Worm (Caenorhabditis elegans) whole organism, young adult: Measurements from ENCODE around the gene pho-9.

ENCODE experiments used
- B0261.1 ChIP-seq: sonication (generic microtip); optimal IDR thresholded peaks from 2 replicates; lab custom pipeline; 2016; ENCODE audit warnings: mild to moderate bottlenecking, missing genetic modification characterization, moderate library complexity, missing compliant biosample characterization
- K11D2.4 ChIP-seq: fragments of 200-800 bp; sonication (Bioruptor generic); IDR thresholded peaks from 2 replicates; pipeline ENCODE4 v1.3.6; 2022; ENCODE audit warnings: missing genetic modification reagents, missing genetic modification characterization, missing compliant biosample characterization
- him-1 ChIP-seq: sonication (generic microtip); optimal IDR thresholded peaks from 2 replicates; lab custom pipeline; 2016; ENCODE audit warnings: missing genotype, missing genetic modification reagents, missing genetic modification characterization, missing compliant biosample characterization
- madf-8 ChIP-seq: fragments of 200-800 bp; sonication (Bioruptor generic); conservative IDR thresholded peaks from 2 replicates; pipeline ENCODE4 v1.3.6; 2022; ENCODE audit warnings: missing genetic modification reagents, missing genetic modification characterization, missing compliant biosample characterization
- nfya-1 ChIP-seq: sonication (generic microtip); optimal IDR thresholded peaks from 2 replicates; lab custom pipeline; 2017; ENCODE audit warnings: antibody characterized with exemption, missing compliant biosample characterization, missing genetic modification characterization, borderline replicate concordance; ENCODE audit not compliant: insufficient read depth
- snpc-4 ChIP-seq, 5 experiments: fragments of 150-350 bp in 1 of 5; sonication (generic microtip) in 4 of 5; optimal IDR thresholded peaks; 2 replicates each; lab custom pipeline; 2014 to 2018; ENCODE audit warnings: missing genetic modification characterization in 5 of 5, missing biosample characterization in 3 of 5, antibody characterized with exemption in 2 of 5, mild to moderate bottlenecking in 2 of 5, missing compliant biosample characterization in 2 of 5, missing genotype in 2 of 5, moderate library complexity in 2 of 5, missing genetic modification reagents in 1 of 5
- unc-62 ChIP-seq: fragments of 150-350 bp; optimal IDR thresholded peaks from 2 replicates; lab custom pipeline; 2014; ENCODE audit warnings: missing biosample characterization, missing genetic modification reagents, missing genetic modification characterization
- ztf-25 ChIP-seq: fragments of 200-800 bp; sonication (Bioruptor generic); IDR thresholded peaks from 2 replicates; pipeline ENCODE4 v1.3.6; 2022; ENCODE audit warnings: missing genetic modification reagents, missing genetic modification characterization, missing compliant biosample characterization

DNA sequence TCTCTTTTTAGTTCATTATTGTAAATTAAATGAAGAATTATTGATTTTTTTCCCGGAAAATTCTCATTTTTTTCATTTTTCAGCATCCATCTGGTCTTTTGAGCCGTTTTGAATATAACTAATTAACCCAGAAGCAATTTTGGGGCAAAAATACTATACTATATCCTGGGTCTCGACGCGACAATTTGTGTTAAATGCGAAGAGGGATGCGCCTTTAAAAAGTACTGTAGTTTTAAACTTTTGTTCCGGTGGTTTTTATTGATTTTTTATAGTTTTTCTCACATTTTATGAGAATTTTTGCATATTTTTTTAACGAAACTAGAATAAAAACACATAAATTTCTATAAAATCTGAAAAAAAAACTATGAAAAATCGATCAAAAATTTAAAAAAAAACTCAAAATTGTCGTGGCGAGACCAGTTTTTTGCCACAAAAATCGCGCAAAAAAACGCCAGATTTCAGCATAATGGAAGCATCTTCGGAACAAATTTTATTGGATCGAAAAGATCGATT lies 27.4 kb upstream of the pho-9 start, which contains the start of gene tbcc-1:
- no peak for TF ChIP-seq him-1 (tag; lab: Kevin White, UChicago)
- TF ChIP-seq nfya-1 (tag; lab: Kevin White, UChicago) = no peak
- TF ChIP-seq snpc-4 (GFP tag; optimal IDR thresholded peaks at IDR 0.05; lab: Kevin White, UChicago) = no peak
- no peak for TF ChIP-seq snpc-4 (tag; optimal IDR thresholded peaks at IDR 0.05; lab: Kevin White, UChicago)
- TF ChIP-seq madf-8 (GFP tag; lab: Robert Waterston, UW) = no peak
- TF ChIP-seq unc-62 (GFP tag; lab: Kevin White, UChicago) = no peak
- TF ChIP-seq B0261.1 (tag; lab: Kevin White, UChicago) = no peak
- TF ChIP-seq K11D2.4 (GFP tag; lab: Robert Waterston, UW) = no peak
- no peak for TF ChIP-seq ztf-25 (GFP tag; lab: Robert Waterston, UW)
